Fruit fly (Drosophila melanogaster) S2 (cell line): ENCODE data around the gene Frl.

Experiments used
- CG8478 ChIP-seq: fragments of >200 bp; optimal IDR thresholded peaks from 2 replicates; lab custom pipeline; 2018
- CTCF ChIP-seq, 2 experiments: fragments of >200 bp; optimal IDR thresholded peaks; 2 replicates each; lab custom pipeline; 2018

- TF ChIP-seq CG8478 (lab: Kevin White, UChicago) (no peak), CTCF (optimal IDR thresholded peaks at IDR 0.05; lab: Kevin White, UChicago) (no peak)
These were observed 25.2 kb downstream of the Frl start for dm6 chr3L:14078227-14078626.
